Fruit fly (Drosophila melanogaster): ENCODE results near the gene Hsp68.
A peak's percentile ranks its signal among the peaks of the same experiment; 100 is the strongest.

The Hsp68 gene

DNA sequence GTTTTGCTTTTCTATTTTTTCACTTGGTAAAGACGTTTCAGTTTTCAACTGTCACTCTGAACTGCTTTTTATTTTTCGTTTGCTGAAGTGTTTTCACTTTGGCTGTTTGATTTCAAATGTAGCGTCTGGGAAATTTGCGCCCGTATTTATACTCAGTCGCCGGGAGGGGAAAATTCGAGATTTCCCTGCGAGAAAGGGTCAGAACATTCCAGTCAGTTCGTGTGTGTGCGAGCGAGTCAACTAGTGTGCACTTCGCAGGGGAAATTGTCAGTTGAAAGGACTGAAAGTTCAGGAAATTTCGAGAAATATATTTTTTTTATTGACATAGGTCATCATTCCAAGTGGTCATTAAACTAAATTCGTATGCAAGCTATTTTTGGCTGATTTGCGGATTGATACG, at the start of gene Hsp68:
TSS of gene Hsp68 (minus strand) at position 123 of the 400 bp plus-strand sequence.
- TF ChIP-seq CG8478 (optimal IDR thresholded peaks at IDR 0.05): no peak

dm6 chr3R:24106059-24106631, 49.0 kb upstream of the Hsp68 start:
- TF ChIP-seq CTCF (optimal IDR thresholded peaks at IDR 0.05) (no peak), CG8478 (optimal IDR thresholded peaks at IDR 0.05) (no peak)

dm6 chr3R:24105312-24105902, 48.3 kb upstream of the Hsp68 start, which contains the start of gene Syx1A:
Syx1A (minus strand) TSS chr3R:24105763.
- TF ChIP-seq CTCF (optimal IDR thresholded peaks at IDR 0.05) (peak in 1 of 2 experiments; percentile 34), CG8478 (optimal IDR thresholded peaks at IDR 0.05) (no peak)

- TF ChIP-seq CG8478 (optimal IDR thresholded peaks at IDR 0.05) (no peak), CTCF (optimal IDR thresholded peaks at IDR 0.05) (no peak)
Observed at dm6 chr3R:24104471-24105311, 47.6 kb upstream of the Hsp68 start.

DNA sequence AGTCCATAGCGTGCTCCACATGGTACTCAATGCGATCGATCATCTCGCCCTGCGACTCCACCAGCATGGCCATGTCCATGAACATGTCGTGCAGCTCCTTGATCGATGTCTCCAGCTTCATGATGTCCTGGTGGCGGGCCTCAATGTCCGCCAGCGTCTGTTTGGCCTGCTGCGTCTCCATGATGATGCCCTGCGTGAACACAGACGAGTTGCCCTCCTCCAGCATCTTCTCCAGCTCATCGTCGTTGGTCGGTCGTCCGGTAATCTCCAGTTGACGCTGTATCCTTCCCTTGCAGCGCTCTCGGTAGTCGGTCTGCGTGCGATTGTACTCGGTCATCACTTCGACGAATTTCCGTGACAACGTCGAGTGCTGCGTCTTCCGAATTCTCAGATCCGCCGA, 46.6 kb upstream of the Hsp68 start:
- TF ChIP-seq CG8478 (optimal IDR thresholded peaks at IDR 0.05): no peak
- TF ChIP-seq CTCF (optimal IDR thresholded peaks at IDR 0.05): no peak

dm6 chr3R:24102387-24102786, 45.3 kb upstream of the Hsp68 start:
- TF ChIP-seq CTCF (optimal IDR thresholded peaks at IDR 0.05) (no peak), CG8478 (optimal IDR thresholded peaks at IDR 0.05) (no peak)

DNA sequence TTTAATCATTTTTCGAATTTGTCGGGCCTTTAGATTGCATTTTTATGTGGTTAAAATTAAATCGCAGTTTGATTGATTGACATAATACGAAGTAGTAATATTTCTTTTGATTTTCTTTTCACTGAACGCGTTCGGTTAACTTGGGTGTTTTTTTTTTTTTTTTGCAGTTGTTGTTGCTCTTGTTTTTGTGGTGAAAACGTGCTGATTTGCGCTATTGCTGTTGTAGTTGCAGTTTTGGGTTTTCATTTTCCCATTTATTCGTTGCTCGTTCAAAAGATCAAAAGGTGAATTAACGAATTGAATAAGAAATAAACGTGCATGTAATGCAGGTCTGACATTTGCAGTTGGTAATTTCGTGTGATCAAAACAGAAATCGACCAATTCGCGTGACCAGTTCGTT, 44.3 kb upstream of the Hsp68 start:
- no peak for TF ChIP-seq CTCF (optimal IDR thresholded peaks at IDR 0.05)
- no peak for TF ChIP-seq CG8478 (optimal IDR thresholded peaks at IDR 0.05)

DNA sequence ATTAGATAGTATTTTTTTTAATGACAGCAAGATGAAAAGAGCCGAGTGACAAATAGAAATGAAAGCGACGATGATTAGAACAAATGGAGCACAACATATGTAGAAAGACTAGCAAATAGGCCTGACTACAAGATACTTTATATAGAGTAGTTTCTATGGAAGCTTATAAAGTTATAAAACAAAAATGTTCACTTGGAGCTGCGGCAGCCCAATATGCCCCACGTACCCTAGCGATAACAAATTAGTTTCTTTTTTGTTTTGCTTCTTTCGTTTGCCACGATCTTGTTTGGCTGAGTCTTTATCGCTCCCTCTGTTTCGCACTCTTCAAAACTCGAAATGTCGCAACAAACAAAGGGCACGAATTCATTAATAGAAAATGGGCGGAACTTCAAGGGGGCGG, 43.6 kb upstream of the Hsp68 start:
- no peak for TF ChIP-seq CG8478 (optimal IDR thresholded peaks at IDR 0.05)

dm6 chr3R:24099039-24100026, 42.2 kb upstream of the Hsp68 start:
- TF ChIP-seq CTCF (optimal IDR thresholded peaks at IDR 0.05) (no peak), CG8478 (optimal IDR thresholded peaks at IDR 0.05) (no peak)

- TF ChIP-seq CG8478 (optimal IDR thresholded peaks at IDR 0.05): no peak
- TF ChIP-seq CTCF (optimal IDR thresholded peaks at IDR 0.05): no peak
Observed at dm6 chr3R:24093430-24093829, 36.3 kb upstream of the Hsp68 start.

- TF ChIP-seq CTCF (optimal IDR thresholded peaks at IDR 0.05) (no peak), CG8478 (optimal IDR thresholded peaks at IDR 0.05) (no peak)
Observed at dm6 chr3R:24092590-24093151, 35.6 kb upstream of the Hsp68 start.

DNA sequence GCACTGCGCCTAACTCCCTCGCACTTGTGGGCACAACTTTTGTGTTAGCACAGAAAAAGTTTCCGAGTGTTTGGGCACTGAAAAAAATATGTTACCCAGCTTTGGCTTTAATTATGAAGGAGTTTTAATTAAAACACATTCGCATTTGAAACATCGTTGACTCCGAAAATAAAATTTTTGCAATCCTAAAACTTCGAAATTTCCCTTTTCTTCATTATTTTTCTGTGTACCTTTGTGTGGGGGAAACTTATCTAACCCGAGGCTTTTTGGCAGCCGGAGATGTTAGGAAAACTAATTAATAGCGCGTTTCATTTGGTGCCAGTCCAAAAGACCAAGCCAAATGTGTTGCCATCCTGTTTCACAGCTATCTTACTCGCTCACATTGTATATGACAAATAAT, 34.5 kb upstream of the Hsp68 start:
- no peak for TF ChIP-seq CTCF (optimal IDR thresholded peaks at IDR 0.05)
- no peak for TF ChIP-seq CG8478 (optimal IDR thresholded peaks at IDR 0.05)

dm6 chr3R:24090143-24090542, 33.0 kb upstream of the Hsp68 start:
- TF ChIP-seq CTCF (optimal IDR thresholded peaks at IDR 0.05) (no peak), CG8478 (optimal IDR thresholded peaks at IDR 0.05) (no peak)

DNA sequence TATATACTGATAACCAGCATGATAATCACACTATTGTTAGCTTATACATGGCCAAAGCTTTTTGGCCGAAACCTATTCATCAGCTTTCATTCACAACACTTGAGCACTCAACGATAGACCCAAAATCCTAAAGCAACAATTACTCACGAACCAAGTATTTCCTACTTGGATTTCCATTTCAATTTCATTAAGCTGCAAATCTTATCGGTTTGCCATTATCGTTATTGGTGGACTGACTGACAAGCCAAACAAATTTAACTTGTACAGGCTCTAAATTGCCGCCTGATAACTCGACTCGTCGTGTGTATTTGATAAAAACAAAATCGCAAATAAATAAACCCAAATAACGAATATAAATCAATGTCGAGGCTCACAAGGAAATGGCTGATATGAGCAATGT, 27.9 kb upstream of the Hsp68 start:
- TF ChIP-seq CG8478 (optimal IDR thresholded peaks at IDR 0.05): no peak
- TF ChIP-seq CTCF (optimal IDR thresholded peaks at IDR 0.05): no peak

dm6 chr3R:24079613-24080012, 22.5 kb upstream of the Hsp68 start:
- TF ChIP-seq CG8478 (optimal IDR thresholded peaks at IDR 0.05): no peak
- no peak for TF ChIP-seq CTCF (optimal IDR thresholded peaks at IDR 0.05)
